Worm (Caenorhabditis elegans): Measurements from ENCODE around the gene T28D9.1.
A peak's percentile ranks its signal among the peaks of the same experiment; 100 is the strongest.

Gene T28D9.1

ce11 chrII:6475180-6475737 is 16.9 kb upstream of the T28D9.1 start, which contains the start of gene T28D9.16:
Gene T28D9.16, plus strand, starts transcription at chrII:6475687.
- TF ChIP-seq lin-54 (GFP tag; optimal IDR thresholded peaks at IDR 0.05) (no peak), zim-3 (tag; optimal IDR thresholded peaks at IDR 0.05) (no peak), tlf-1 (GFP tag; optimal IDR thresholded peaks at IDR 0.05) (no peak)

DNA sequence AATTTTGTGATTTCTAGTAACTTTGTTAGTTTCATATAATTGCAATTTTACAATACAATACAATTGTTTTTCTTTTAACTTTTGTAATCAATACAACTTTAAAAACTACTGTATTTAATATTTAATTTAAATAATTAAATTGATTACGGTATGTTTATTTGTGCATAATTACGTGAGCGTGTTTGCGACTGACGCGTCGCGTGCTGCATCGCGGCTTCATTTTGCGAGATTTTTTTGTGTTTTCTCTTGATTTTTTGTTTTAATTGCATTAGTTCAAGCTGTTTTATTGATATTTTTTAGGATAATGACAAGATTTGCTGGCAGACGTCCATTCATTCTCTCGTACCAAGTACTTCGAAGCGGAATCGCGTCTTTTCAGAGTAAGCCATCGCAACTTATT is 15.5 kb upstream of the T28D9.1 start, which contains the start of gene T28D9.4:
Gene T28D9.4, plus strand, starts transcription at position 301 of the 400 bp plus-strand sequence.
- TF ChIP-seq cebp-1 (GFP tag; IDR thresholded peaks at IDR 0.05) (no peak), cebp-1 (tag; optimal IDR thresholded peaks at IDR 0.05) (no peak), lsl-1 (GFP tag; optimal IDR thresholded peaks at IDR 0.05) (peak; percentile 68)

ce11 chrII:6482102-6482501 is 10.1 kb upstream of the T28D9.1 start, which contains the start of gene del-10:
Gene del-10, minus strand, starts transcription at chrII:6482125.
- no peak for TF ChIP-seq lag-1 (GFP tag; IDR thresholded peaks at IDR 0.05)
- no peak for TF ChIP-seq ztf-25 (GFP tag; IDR thresholded peaks at IDR 0.05)
- TF ChIP-seq cebp-1 (GFP tag; IDR thresholded peaks at IDR 0.05): no peak
- no peak for TF ChIP-seq cebp-1 (tag; optimal IDR thresholded peaks at IDR 0.05)
- TF ChIP-seq lsl-1 (GFP tag; optimal IDR thresholded peaks at IDR 0.05): no peak
- TF ChIP-seq aptf-2 (GFP tag; conservative IDR thresholded peaks at IDR 0.05): no peak
- TF ChIP-seq attf-3 (GFP tag; conservative IDR thresholded peaks at IDR 0.05): no peak
- no peak for TF ChIP-seq lin-35 (GFP tag; optimal IDR thresholded peaks at IDR 0.05)
- no peak for TF ChIP-seq unc-62 (GFP tag; optimal IDR thresholded peaks at IDR 0.05)
- TF ChIP-seq cebp-2 (GFP tag; IDR thresholded peaks at IDR 0.05): no peak
- no peak for TF ChIP-seq tbx-9 (tag; optimal IDR thresholded peaks at IDR 0.05; ENCODE audit: borderline replicate concordance)

ce11 chrII:6482762-6483161 is 9.4 kb upstream of the T28D9.1 start:
- no peak for TF ChIP-seq him-1 (tag; optimal IDR thresholded peaks at IDR 0.05)
- TF ChIP-seq chd-7 (tag; optimal IDR thresholded peaks at IDR 0.05): no peak
- no peak for TF ChIP-seq B0336.3 (GFP tag; IDR thresholded peaks at IDR 0.05)
- no peak for TF ChIP-seq nhr-80 (tag; optimal IDR thresholded peaks at IDR 0.05)
- no peak for TF ChIP-seq egl-44 (GFP tag; IDR thresholded peaks at IDR 0.05)
- TF ChIP-seq ceh-91 (GFP tag; IDR thresholded peaks at IDR 0.05): no peak
- no peak for TF ChIP-seq repo-1 (tag; optimal IDR thresholded peaks at IDR 0.05)
- no peak for TF ChIP-seq C17E4.6 (GFP tag; IDR thresholded peaks at IDR 0.05)
- TF ChIP-seq T26A5.8 (tag; optimal IDR thresholded peaks at IDR 0.05): no peak
- no peak for TF ChIP-seq attf-6 (GFP tag; IDR thresholded peaks at IDR 0.05)
- TF ChIP-seq lin-54 (GFP tag; optimal IDR thresholded peaks at IDR 0.05): no peak
- no peak for TF ChIP-seq xnd-1 (tag; optimal IDR thresholded peaks at IDR 0.05)
- no peak for TF ChIP-seq somi-1 (GFP tag; optimal IDR thresholded peaks at IDR 0.05)
- TF ChIP-seq K11D2.4 (GFP tag; IDR thresholded peaks at IDR 0.05): no peak

DNA sequence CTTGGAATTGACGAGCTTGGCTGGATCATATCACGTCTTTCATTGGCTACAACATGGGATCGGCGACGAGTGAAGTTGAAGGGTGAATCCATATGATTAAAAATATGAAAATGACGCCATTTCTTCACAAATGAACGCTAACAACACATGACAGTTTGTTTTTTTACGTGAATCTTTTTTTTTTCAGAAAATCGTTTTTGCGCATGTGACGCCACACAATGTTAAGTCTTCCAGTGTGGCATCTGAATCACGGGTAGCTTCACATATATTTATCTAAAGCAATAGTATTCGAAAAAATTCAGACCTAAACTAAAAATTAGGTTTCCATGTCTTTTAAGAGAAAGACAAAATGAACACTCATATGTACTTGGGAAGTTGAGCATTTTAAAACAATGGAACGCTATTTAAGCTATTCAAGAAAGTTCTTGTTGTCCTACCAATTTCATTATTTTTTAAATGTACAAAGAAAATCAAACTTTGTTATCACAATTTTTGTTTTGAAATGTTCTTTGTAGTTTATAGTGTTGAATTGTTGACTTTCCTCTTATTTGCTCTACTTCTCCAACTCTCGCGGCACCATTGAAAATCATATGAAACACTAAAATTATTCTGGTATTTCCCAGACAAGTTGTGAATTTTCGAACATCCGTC is 7.2 kb upstream of the T28D9.1 start, which contains the start of the genes lido-16 and plpp-1.2:
Gene lido-16, minus strand, starts transcription at position 101 of the 651 bp plus-strand sequence.
Gene plpp-1.2, plus strand, starts transcription at position 601 of the 651 bp plus-strand sequence.
- TF ChIP-seq him-1 (tag; optimal IDR thresholded peaks at IDR 0.05) (no peak), ekl-4 (GFP tag; IDR thresholded peaks at IDR 0.05) (no peak), nhr-27 (tag; optimal IDR thresholded peaks at IDR 0.05) (no peak), snpc-1.1 (tag; optimal IDR thresholded peaks at IDR 0.05; ENCODE audit: insufficient read depth) (no peak), dox-1 (GFP tag; IDR thresholded peaks at IDR 0.05) (no peak), hmg-20 (GFP tag; IDR thresholded peaks at IDR 0.05) (no peak), madf-6 (GFP tag; IDR thresholded peaks at IDR 0.05) (no peak), snpc-1.3 (tag; optimal IDR thresholded peaks at IDR 0.05; ENCODE audit: insufficient read depth) (no peak), akir-1 (GFP tag; optimal IDR thresholded peaks at IDR 0.05) (no peak), tlf-1 (GFP tag; optimal IDR thresholded peaks at IDR 0.05) (no peak), C17E4.6 (GFP tag; IDR thresholded peaks at IDR 0.05) (no peak), Y79H2A.3 (GFP tag; conservative IDR thresholded peaks at IDR 0.05) (no peak), gei-17 (GFP tag; optimal IDR thresholded peaks at IDR 0.05) (no peak), mcd-1 (GFP tag; IDR thresholded peaks at IDR 0.05) (no peak)

All from whole organism, young adult.